3 fruit fly cellular contexts compared by ENCODE assay signal in genomic region chrX:19763440-19764002, dm6.
TF ChIP-seq lines count a peak whose summit lies in the region.

No protein-coding gene starts in this region.

- no peak for TF ChIP-seq CTCF in whole organism, embryonic (GFP tag; optimal IDR thresholded peaks at IDR 0.05; lab: Kevin White, UChicago)

TF ChIP-seq in whole organism, embryonic, 481 proteins besides CTCF, POLR2A, EP300 and RAD21 (continues in another document):
- TF ChIP-seq CG17385 (GFP tag; optimal IDR thresholded peaks at IDR 0.05; lab: Kevin White, UChicago) (peak; percentile 13), mam (GFP tag; optimal IDR thresholded peaks at IDR 0.05; lab: Kevin White, UChicago) (peak; percentile 7), CG12155 (GFP tag; optimal IDR thresholded peaks at IDR 0.05; lab: Kevin White, UChicago) (peak; percentile 13), CG9932 (GFP tag; IDR thresholded peaks at IDR 0.05; lab: Robert Waterston, UW) (no peak), CG11247 (GFP tag; IDR thresholded peaks at IDR 0.05; lab: Robert Waterston, UW) (no peak), CG10267 (tag; optimal IDR thresholded peaks at IDR 0.05; lab: Kevin White, UChicago) (peak; percentile 2), CG30403 (GFP tag; optimal IDR thresholded peaks at IDR 0.05; lab: Kevin White, UChicago) (peak; percentile 32), Fer1 (GFP tag; optimal IDR thresholded peaks at IDR 0.05; lab: Kevin White, UChicago) (peak; percentile 14), CG18262 (tag; optimal IDR thresholded peaks at IDR 0.05; lab: Kevin White, UChicago) (peak; percentile 21), Hsf (GFP tag; optimal IDR thresholded peaks at IDR 0.05; lab: Kevin White, UChicago) (peak; percentile 19), pho (GFP tag; optimal IDR thresholded peaks at IDR 0.05; lab: Kevin White, UChicago) (peak; percentile 10), sens (GFP tag; lab: Kevin White, UChicago) (peak; percentile 86), CG15514 (GFP tag; optimal IDR thresholded peaks at IDR 0.05; lab: Kevin White, UChicago) (peak; percentile 22), CG15479 (GFP tag; optimal IDR thresholded peaks at IDR 0.05; lab: Kevin White, UChicago) (no peak), chn (GFP tag; optimal IDR thresholded peaks at IDR 0.05; lab: Kevin White, UChicago) (peak; percentile 1), CG12104 (GFP tag; optimal IDR thresholded peaks at IDR 0.05; lab: Kevin White, UChicago) (no peak), E2f2 (GFP tag; IDR thresholded peaks at IDR 0.05; lab: Robert Waterston, UW) (0 out of 2 replicates have a peak, but pooled peaks have one; percentile 13), Meics (GFP tag; optimal IDR thresholded peaks at IDR 0.05; lab: Kevin White, UChicago) (peak; percentile 30), CG10979 (tag; optimal IDR thresholded peaks at IDR 0.05; lab: Kevin White, UChicago) (peak; percentile 20), Ets65A (GFP tag; lab: Kevin White, UChicago) (peak; percentile 58), Sox102F (GFP tag; optimal IDR thresholded peaks at IDR 0.05; lab: Kevin White, UChicago) (peak; percentile 6), cg (GFP tag; optimal IDR thresholded peaks at IDR 0.05; lab: Kevin White, UChicago) (peak; percentile 66), CG6813 (GFP tag; optimal IDR thresholded peaks at IDR 0.05; lab: Kevin White, UChicago) (peak; percentile 11), CoRest (tag; optimal IDR thresholded peaks at IDR 0.05; lab: Kevin White, UChicago) (peak; percentile 2), zf30C (GFP tag; optimal IDR thresholded peaks at IDR 0.05; lab: Kevin White, UChicago) (peak; percentile 74), pb (GFP tag; optimal IDR thresholded peaks at IDR 0.05; lab: Kevin White, UChicago) (peak; percentile 6), CG10462 (GFP tag; optimal IDR thresholded peaks at IDR 0.05; lab: Kevin White, UChicago) (peak; percentile 8), bsh (GFP tag; optimal IDR thresholded peaks at IDR 0.05; lab: Kevin White, UChicago) (peak in 1 of 2 experiments; percentile 5), CG15696 (tag; optimal IDR thresholded peaks at IDR 0.05; lab: Kevin White, UChicago) (peak; percentile 9), stwl (tag; optimal IDR thresholded peaks at IDR 0.05; lab: Kevin White, UChicago) (no peak), CG11093 (GFP tag; IDR thresholded peaks at IDR 0.05; lab: Robert Waterston, UW) (no peak)

TF ChIP-seq in whole organism, prepupa, 60 proteins besides CTCF, POLR2A, EP300 and RAD21:
- TF ChIP-seq vri (GFP tag; optimal IDR thresholded peaks at IDR 0.05; lab: Kevin White, UChicago): no peak
- peak; percentile 32 for TF ChIP-seq CG32006 (GFP tag; optimal IDR thresholded peaks at IDR 0.05; lab: Kevin White, UChicago)
- TF ChIP-seq Ets96B (tag; optimal IDR thresholded peaks at IDR 0.05; lab: Kevin White, UChicago): no peak
- no peak for TF ChIP-seq CG4318 (GFP tag; optimal IDR thresholded peaks at IDR 0.05; lab: Kevin White, UChicago)
- no peak for TF ChIP-seq CG10669 (GFP tag; optimal IDR thresholded peaks at IDR 0.05; lab: Kevin White, UChicago)
- no peak for TF ChIP-seq CG11294 (GFP tag; IDR thresholded peaks at IDR 0.05; lab: Robert Waterston, UW)
- peak; percentile 13 for TF ChIP-seq acj6 (GFP tag; optimal IDR thresholded peaks at IDR 0.05; lab: Kevin White, UChicago)
- TF ChIP-seq CG3919 (GFP tag; optimal IDR thresholded peaks at IDR 0.05; lab: Kevin White, UChicago): peak; percentile 20
- no peak for TF ChIP-seq fd59A (GFP tag; optimal IDR thresholded peaks at IDR 0.05; lab: Kevin White, UChicago)
- TF ChIP-seq Eip75B (GFP tag; optimal IDR thresholded peaks at IDR 0.05; lab: Kevin White, UChicago): no peak
- TF ChIP-seq topi (GFP tag; optimal IDR thresholded peaks at IDR 0.05; lab: Kevin White, UChicago): no peak
- peak; percentile 37 for TF ChIP-seq fkh (GFP tag; optimal IDR thresholded peaks at IDR 0.05; lab: Kevin White, UChicago)
- no peak for TF ChIP-seq Ets21C (GFP tag; optimal IDR thresholded peaks at IDR 0.05; lab: Kevin White, UChicago)
- TF ChIP-seq CG34406 (GFP tag; optimal IDR thresholded peaks at IDR 0.05; lab: Kevin White, UChicago): no peak
- peak; percentile 15 for TF ChIP-seq CG31627 (GFP tag; optimal IDR thresholded peaks at IDR 0.05; lab: Kevin White, UChicago)
- no peak for TF ChIP-seq Sox15 (GFP tag; optimal IDR thresholded peaks at IDR 0.05; lab: Kevin White, UChicago)
- peak; percentile 11 for TF ChIP-seq Hr39 (GFP tag; optimal IDR thresholded peaks at IDR 0.05; lab: Kevin White, UChicago)
- TF ChIP-seq Hr4 (GFP tag; optimal IDR thresholded peaks at IDR 0.05; lab: Kevin White, UChicago): peak; percentile 22
- TF ChIP-seq cyc (GFP tag; optimal IDR thresholded peaks at IDR 0.05; lab: Kevin White, UChicago): no peak
- TF ChIP-seq fd85E (GFP tag; optimal IDR thresholded peaks at IDR 0.05; lab: Kevin White, UChicago): no peak
- TF ChIP-seq Sox102F (GFP tag; optimal IDR thresholded peaks at IDR 0.05; lab: Kevin White, UChicago): no peak
- no peak for TF ChIP-seq CG7368 (GFP tag; optimal IDR thresholded peaks at IDR 0.05; lab: Kevin White, UChicago)
- no peak for TF ChIP-seq CG6163 (GFP tag; IDR thresholded peaks at IDR 0.05; lab: Robert Waterston, UW)
- peak; percentile 10 for TF ChIP-seq pdm3 (GFP tag; optimal IDR thresholded peaks at IDR 0.05; lab: Kevin White, UChicago)
- TF ChIP-seq Lpt (GFP tag; optimal IDR thresholded peaks at IDR 0.05; lab: Kevin White, UChicago): no peak
- TF ChIP-seq salr (GFP tag; optimal IDR thresholded peaks at IDR 0.05; lab: Kevin White, UChicago): no peak
- no peak for TF ChIP-seq esn (GFP tag; optimal IDR thresholded peaks at IDR 0.05; lab: Kevin White, UChicago)
- no peak for TF ChIP-seq Gug (GFP tag; IDR thresholded peaks at IDR 0.05; lab: Robert Waterston, UW)
- no peak for TF ChIP-seq lz (GFP tag; optimal IDR thresholded peaks at IDR 0.05; lab: Kevin White, UChicago)
- TF ChIP-seq Eip78C (GFP tag; lab: Kevin White, UChicago): peak; percentile 66

TF ChIP-seq in whole organism, wandering third instar larva, 38 proteins besides CTCF, POLR2A, EP300 and RAD21:
- no peak for TF ChIP-seq lola (GFP tag; optimal IDR thresholded peaks at IDR 0.05; lab: Kevin White, UChicago)
- TF ChIP-seq dmrt93B (GFP tag; optimal IDR thresholded peaks at IDR 0.05; lab: Kevin White, UChicago): no peak
- TF ChIP-seq Sp1 (GFP tag; optimal IDR thresholded peaks at IDR 0.05; lab: Kevin White, UChicago): no peak
- peak; percentile 3 for TF ChIP-seq fru (GFP tag; optimal IDR thresholded peaks at IDR 0.05; lab: Kevin White, UChicago)
- no peak for TF ChIP-seq pan (optimal IDR thresholded peaks at IDR 0.05; lab: Kevin White, UChicago)
- TF ChIP-seq tai (GFP tag; optimal IDR thresholded peaks at IDR 0.05; lab: Kevin White, UChicago): no peak
- TF ChIP-seq Hr78 (GFP tag; optimal IDR thresholded peaks at IDR 0.05; lab: Kevin White, UChicago): no peak
- peak; percentile 1 for TF ChIP-seq rgr (GFP tag; optimal IDR thresholded peaks at IDR 0.05; lab: Kevin White, UChicago)
- TF ChIP-seq Abd-B (GFP tag; optimal IDR thresholded peaks at IDR 0.05; lab: Kevin White, UChicago): no peak
- TF ChIP-seq Hnf4 (GFP tag; optimal IDR thresholded peaks at IDR 0.05; lab: Kevin White, UChicago): no peak
- no peak for TF ChIP-seq Jra (GFP tag; optimal IDR thresholded peaks at IDR 0.05; lab: Kevin White, UChicago)
- no peak for TF ChIP-seq CrebA (GFP tag; optimal IDR thresholded peaks at IDR 0.05; lab: Kevin White, UChicago; ENCODE audit: borderline replicate concordance)
- TF ChIP-seq Dfd (GFP tag; optimal IDR thresholded peaks at IDR 0.05; lab: Kevin White, UChicago): no peak
- TF ChIP-seq Mio (GFP tag; optimal IDR thresholded peaks at IDR 0.05; lab: Kevin White, UChicago): no peak
- TF ChIP-seq psq (GFP tag; optimal IDR thresholded peaks at IDR 0.05; lab: Kevin White, UChicago): no peak
- no peak for TF ChIP-seq usp (GFP tag; optimal IDR thresholded peaks at IDR 0.05; lab: Kevin White, UChicago)
- TF ChIP-seq br (GFP tag; optimal IDR thresholded peaks at IDR 0.05; lab: Kevin White, UChicago): no peak
- TF ChIP-seq sage (GFP tag; optimal IDR thresholded peaks at IDR 0.05; lab: Kevin White, UChicago): no peak
- no peak for TF ChIP-seq Vsx2 (GFP tag; optimal IDR thresholded peaks at IDR 0.05; lab: Kevin White, UChicago; ENCODE audit: partially characterized antibody)
- TF ChIP-seq HLH106 (tag; optimal IDR thresholded peaks at IDR 0.05; lab: Kevin White, UChicago): no peak
- TF ChIP-seq CG9705 (GFP tag; optimal IDR thresholded peaks at IDR 0.05; lab: Kevin White, UChicago): no peak
- TF ChIP-seq Hr83 (GFP tag; optimal IDR thresholded peaks at IDR 0.05; lab: Kevin White, UChicago; ENCODE audit: poor library complexity, severe bottlenecking): no peak
- no peak for TF ChIP-seq brk (GFP tag; optimal IDR thresholded peaks at IDR 0.05; lab: Kevin White, UChicago)
- TF ChIP-seq CG32264 (GFP tag; optimal IDR thresholded peaks at IDR 0.05; lab: Kevin White, UChicago): no peak
- no peak for TF ChIP-seq Rel (GFP tag; optimal IDR thresholded peaks at IDR 0.05; lab: Kevin White, UChicago)
- no peak for TF ChIP-seq Rel (tag; optimal IDR thresholded peaks at IDR 0.05; lab: Kevin White, UChicago)
- peak; percentile 13 for TF ChIP-seq ey (GFP tag; optimal IDR thresholded peaks at IDR 0.05; lab: Kevin White, UChicago)
- TF ChIP-seq sv (GFP tag; optimal IDR thresholded peaks at IDR 0.05; lab: Kevin White, UChicago): no peak
- TF ChIP-seq woc (GFP tag; optimal IDR thresholded peaks at IDR 0.05; lab: Kevin White, UChicago): no peak
- no peak for TF ChIP-seq Dif (GFP tag; optimal IDR thresholded peaks at IDR 0.05; lab: Kevin White, UChicago; ENCODE audit: partially characterized antibody)
- peak; percentile 12 for TF ChIP-seq h (GFP tag; optimal IDR thresholded peaks at IDR 0.05; lab: Kevin White, UChicago)
- peak in 1 of 2 experiments; percentile 24 for TF ChIP-seq foxo (GFP tag; optimal IDR thresholded peaks at IDR 0.05; lab: Kevin White, UChicago)

Comparison
In these comparisons a context has a peak if more than half of its experiments do, and no peak if none do; other contexts are left out.
1. Of the 7 proteins assayed by ChIP-seq in both whole organism, embryonic and whole organism, prepupa: peak only in whole organism, embryonic: Blimp-1, Gug and Sox102F; only in whole organism, prepupa: Hr39; in both: none; in neither: 3.